Worm (Caenorhabditis elegans): ENCODE measurements around the gene nhr-275.

Gene nhr-275

ce11 chrV:2266958-2267357, at the start of gene nhr-275:
TSS of gene nhr-275 (minus strand) at chrV:2267058.
- TF ChIP-seq skn-1 (tag; optimal IDR thresholded peaks at IDR 0.05) (no peak), elt-2 (tag; optimal IDR thresholded peaks at IDR 0.05) (no peak), Y116A8C.19 (tag; optimal IDR thresholded peaks at IDR 0.05; ENCODE audit: borderline replicate concordance) (no peak), unc-130 (tag; optimal IDR thresholded peaks at IDR 0.05) (no peak), lin-35 (GFP tag; optimal IDR thresholded peaks at IDR 0.05) (no peak), unc-86 (tag; optimal IDR thresholded peaks at IDR 0.05) (no peak), mep-1 (tag; optimal IDR thresholded peaks at IDR 0.05) (no peak), nhr-11 (tag; optimal IDR thresholded peaks at IDR 0.05) (no peak), fkh-10 (GFP tag; optimal IDR thresholded peaks at IDR 0.05) (no peak), snu-23 (GFP tag; optimal IDR thresholded peaks at IDR 0.05) (no peak), nhr-77 (tag; optimal IDR thresholded peaks at IDR 0.05) (no peak), ama-1 (optimal IDR thresholded peaks at IDR 0.05) (no peak), ztf-11 (tag; optimal IDR thresholded peaks at IDR 0.05) (no peak), ceh-8 (GFP tag; optimal IDR thresholded peaks at IDR 0.05) (no peak)

- TF ChIP-seq nhr-11 (tag; optimal IDR thresholded peaks at IDR 0.05): no peak
- peak; percentile 29 for TF ChIP-seq elt-2 (tag; optimal IDR thresholded peaks at IDR 0.05)
Measured at ce11 chrV:2308246-2308645, 41.4 kb upstream of the nhr-275 start.

DNA sequence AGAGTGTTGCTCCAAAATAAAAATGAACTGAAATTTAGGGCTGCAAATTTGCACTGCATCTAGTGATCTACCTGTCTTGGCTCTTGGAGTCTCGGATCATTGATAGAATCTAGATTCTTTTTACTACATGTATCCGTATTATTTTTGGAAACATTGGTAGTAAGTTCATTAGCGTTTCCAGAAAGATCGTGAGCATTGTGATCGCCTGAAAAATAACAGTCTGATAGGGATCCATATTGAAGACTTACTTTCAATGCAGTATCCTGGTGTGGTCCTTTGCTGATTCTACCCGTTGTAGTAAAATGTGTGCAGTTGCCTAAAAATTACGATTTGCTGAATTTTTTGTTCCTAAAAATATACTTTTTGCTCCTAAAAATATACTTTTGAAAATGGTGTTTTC, 39.5 kb upstream of the nhr-275 start:
- TF ChIP-seq efl-1 (optimal IDR thresholded peaks at IDR 0.05) (no peak), efl-1 (GFP tag; optimal IDR thresholded peaks at IDR 0.05 in 1 of 2) (peak in 1 of 2 experiments; percentile 91), ets-5 (GFP tag; IDR thresholded peaks at IDR 0.05) (no peak), snu-23 (GFP tag; optimal IDR thresholded peaks at IDR 0.05) (no peak), dsc-1 (tag; optimal IDR thresholded peaks at IDR 0.05) (no peak)

DNA sequence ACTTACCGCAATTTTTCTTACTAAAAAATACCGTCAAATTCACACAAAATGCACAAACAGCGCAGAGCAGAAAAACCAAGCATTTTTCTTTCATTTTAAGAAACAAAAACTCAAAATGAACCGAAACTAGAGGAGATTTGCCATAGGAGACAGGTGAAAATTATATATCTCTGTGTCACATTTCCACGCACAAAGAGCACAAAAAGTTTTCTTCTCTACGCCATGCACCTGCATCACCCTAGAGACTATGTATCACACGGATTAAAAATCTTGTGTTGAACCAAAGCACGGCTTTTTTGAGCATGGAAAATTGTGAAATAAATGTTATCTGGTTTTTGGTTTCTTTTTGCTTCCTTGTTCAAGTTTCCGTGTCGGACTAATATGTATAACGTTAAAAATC, 36.9 kb upstream of the nhr-275 start, which contains the start of gene irld-15:
irld-15 (minus strand) TSS at position 101 of the 400 bp plus-strand sequence.
- TF ChIP-seq fkh-8 (tag; optimal IDR thresholded peaks at IDR 0.05): peak; percentile 1
- no peak for TF ChIP-seq egl-27 (tag; optimal IDR thresholded peaks at IDR 0.05)

DNA sequence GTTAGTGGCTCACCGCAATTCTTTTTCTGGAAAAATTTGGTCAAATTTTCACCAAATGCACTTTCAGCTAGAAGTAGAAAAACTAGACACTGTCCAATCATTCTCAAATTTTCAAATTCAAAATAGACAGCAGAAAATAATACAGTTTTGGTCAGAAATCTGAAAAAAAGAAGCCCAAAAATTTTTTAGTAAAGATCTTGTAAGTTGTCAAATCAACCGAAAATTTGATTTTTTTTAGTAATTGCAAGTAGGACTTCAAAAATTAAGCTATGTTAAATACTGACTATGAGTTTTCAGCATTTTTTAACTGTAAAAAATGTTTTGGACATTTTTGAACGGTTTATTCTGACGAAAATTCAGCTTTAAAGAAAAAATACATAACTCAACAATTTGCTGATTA, 34.0 kb upstream of the nhr-275 start, which contains the start of gene Y19D10B.8:
Y19D10B.8 (minus strand) TSS at position 101 of the 400 bp plus-strand sequence.
- no peak for TF ChIP-seq nhr-19 (GFP tag; conservative IDR thresholded peaks at IDR 0.05)
- no peak for TF ChIP-seq egl-27 (tag; optimal IDR thresholded peaks at IDR 0.05)
- no peak for TF ChIP-seq fos-1 (tag; optimal IDR thresholded peaks at IDR 0.05)
- TF ChIP-seq lin-13 (GFP tag; optimal IDR thresholded peaks at IDR 0.05): no peak

DNA sequence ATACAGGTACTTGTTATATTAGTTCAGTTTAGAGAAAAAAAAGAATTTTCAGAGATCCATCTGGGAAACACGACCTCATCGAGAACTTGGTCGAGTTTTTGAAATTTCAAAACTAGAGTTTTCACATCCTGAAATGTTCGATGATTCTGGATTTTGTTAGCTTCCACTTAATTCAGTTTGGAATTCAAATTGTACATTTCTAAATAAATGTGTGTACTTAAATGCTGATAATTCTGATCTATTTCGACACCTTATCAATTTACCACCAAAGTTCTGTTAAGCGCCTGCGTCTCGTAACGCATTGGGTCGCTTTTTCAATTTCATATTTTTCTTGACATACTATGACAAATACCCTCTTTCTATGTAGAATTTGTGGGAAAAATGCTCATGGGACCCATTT, 27.7 kb upstream of the nhr-275 start, which contains the start of gene nhr-226:
nhr-226 (plus strand) TSS at position 301 of the 400 bp plus-strand sequence.
- no peak for TF ChIP-seq egl-27 (tag; optimal IDR thresholded peaks at IDR 0.05)
- no peak for TF ChIP-seq mab-9 (GFP tag; IDR thresholded peaks at IDR 0.05)
- TF ChIP-seq mef-2 (tag; optimal IDR thresholded peaks at IDR 0.05): no peak
- TF ChIP-seq lin-13 (GFP tag; optimal IDR thresholded peaks at IDR 0.05): no peak
- TF ChIP-seq C34B4.2 (tag; optimal IDR thresholded peaks at IDR 0.05): no peak
- TF ChIP-seq ceh-8 (GFP tag; optimal IDR thresholded peaks at IDR 0.05): no peak
- TF ChIP-seq fkh-4 (tag; optimal IDR thresholded peaks at IDR 0.05; ENCODE audit: borderline replicate concordance): no peak
- TF ChIP-seq efl-3 (GFP tag; optimal IDR thresholded peaks at IDR 0.05): no peak
- TF ChIP-seq tlp-1 (tag; optimal IDR thresholded peaks at IDR 0.05): no peak

- no peak for TF ChIP-seq vab-15 (tag; optimal IDR thresholded peaks at IDR 0.05)
- no peak for TF ChIP-seq fkh-10 (GFP tag; optimal IDR thresholded peaks at IDR 0.05)
- TF ChIP-seq aly-2 (tag; optimal IDR thresholded peaks at IDR 0.05): no peak
- TF ChIP-seq lin-13 (GFP tag; optimal IDR thresholded peaks at IDR 0.05): no peak
- no peak for TF ChIP-seq Y116A8C.19 (tag; optimal IDR thresholded peaks at IDR 0.05; ENCODE audit: borderline replicate concordance)
- TF ChIP-seq ceh-8 (GFP tag; optimal IDR thresholded peaks at IDR 0.05): no peak
- TF ChIP-seq nhr-84 (tag; optimal IDR thresholded peaks at IDR 0.05): no peak
- no peak for TF ChIP-seq fkh-4 (tag; optimal IDR thresholded peaks at IDR 0.05; ENCODE audit: borderline replicate concordance)
- TF ChIP-seq fkh-8 (tag; optimal IDR thresholded peaks at IDR 0.05): no peak
- TF ChIP-seq alr-1 (tag; optimal IDR thresholded peaks at IDR 0.05; ENCODE audit: borderline replicate concordance): no peak
- TF ChIP-seq lin-15B (tag; optimal IDR thresholded peaks at IDR 0.05): no peak
- no peak for TF ChIP-seq lin-35 (GFP tag; optimal IDR thresholded peaks at IDR 0.05)
- no peak for TF ChIP-seq tlp-1 (tag; optimal IDR thresholded peaks at IDR 0.05)
- no peak for TF ChIP-seq efl-3 (GFP tag; optimal IDR thresholded peaks at IDR 0.05)
- no peak for TF ChIP-seq sup-37 (GFP tag; optimal IDR thresholded peaks at IDR 0.05)
- no peak for TF ChIP-seq lin-39 (tag; optimal IDR thresholded peaks at IDR 0.05)
- no peak for TF ChIP-seq nhr-47 (tag; optimal IDR thresholded peaks at IDR 0.05)
- no peak for TF ChIP-seq pag-3 (tag; optimal IDR thresholded peaks at IDR 0.05; ENCODE audit: borderline replicate concordance, insufficient read depth)
Measured at ce11 chrV:2292240-2292639, 25.4 kb upstream of the nhr-275 start, which contains the start of gene nhr-115. TSS of gene nhr-115 (plus strand) at chrV:2292540.
